Worm (Caenorhabditis elegans): ENCODE measurements around the gene F43E2.1.

Gene F43E2.1

ce11 chrII:7342884-7343283, 32.2 kb upstream of the F43E2.1 start (continued):
- TF ChIP-seq F44E2.7 (GFP tag; IDR thresholded peaks at IDR 0.05) = no peak
- no peak for TF ChIP-seq nhr-25 (tag; optimal IDR thresholded peaks at IDR 0.05; ENCODE audit: borderline replicate concordance, insufficient read depth)
- TF ChIP-seq lin-29 (GFP tag; IDR thresholded peaks at IDR 0.05) = no peak
- TF ChIP-seq egl-27 (tag; optimal IDR thresholded peaks at IDR 0.05) = no peak
- TF ChIP-seq nhr-48 (tag; optimal IDR thresholded peaks at IDR 0.05) = peak; percentile 40
- TF ChIP-seq ZK337.2 (GFP tag; IDR thresholded peaks at IDR 0.05) = no peak
- TF ChIP-seq nhr-28 (tag; optimal IDR thresholded peaks at IDR 0.05) = peak; percentile 74
- peak; percentile 62 for TF ChIP-seq mxl-3 (GFP tag; optimal IDR thresholded peaks at IDR 0.05)
- TF ChIP-seq mdl-1 (tag; optimal IDR thresholded peaks at IDR 0.05) = peak; percentile 25 to 78
- TF ChIP-seq ceh-62 (tag; optimal IDR thresholded peaks at IDR 0.05) = no peak
- peak; percentile 56 for TF ChIP-seq aha-1 (tag)
- TF ChIP-seq spr-1 (tag; optimal IDR thresholded peaks at IDR 0.05) = no peak
- no peak for TF ChIP-seq daf-12 (tag; optimal IDR thresholded peaks at IDR 0.05)
- no peak for TF ChIP-seq dpl-1 (GFP tag; optimal IDR thresholded peaks at IDR 0.05)
- peak in 1 of 2 experiments; percentile 98 for TF ChIP-seq unc-62 (GFP tag; optimal IDR thresholded peaks at IDR 0.05 in 1 of 2)
- TF ChIP-seq unc-62 (tag; optimal IDR thresholded peaks at IDR 0.05) = no peak
- TF ChIP-seq Y75B8A.6 (GFP tag; IDR thresholded peaks at IDR 0.05) = no peak
- peak; percentile 29 for TF ChIP-seq hlh-30 (tag; optimal IDR thresholded peaks at IDR 0.05; ENCODE audit: insufficient read depth)
- TF ChIP-seq vab-7 (GFP tag; IDR thresholded peaks at IDR 0.05) = no peak
- no peak for TF ChIP-seq egl-43 (GFP tag; IDR thresholded peaks at IDR 0.05)
- no peak for TF ChIP-seq arid-1 (GFP tag; conservative IDR thresholded peaks at IDR 0.05)

ce11 chrII:7343668-7344067, 31.4 kb upstream of the F43E2.1 start:
- no peak for TF ChIP-seq F49E8.2 (tag; optimal IDR thresholded peaks at IDR 0.05; ENCODE audit: borderline replicate concordance)
- no peak for TF ChIP-seq F44E2.7 (GFP tag; IDR thresholded peaks at IDR 0.05)
- no peak for TF ChIP-seq unc-130 (GFP tag; optimal IDR thresholded peaks at IDR 0.05)
- 0 out of 2 replicates have a peak, but pooled peaks have one; percentile 8 for TF ChIP-seq T26A8.4 (GFP tag; IDR thresholded peaks at IDR 0.05)
- TF ChIP-seq arid-1 (GFP tag; conservative IDR thresholded peaks at IDR 0.05) = no peak
- no peak for TF ChIP-seq fos-1 (tag; optimal IDR thresholded peaks at IDR 0.05)
- no peak for TF ChIP-seq egl-27 (tag; optimal IDR thresholded peaks at IDR 0.05)
- no peak for TF ChIP-seq ceh-28 (tag; optimal IDR thresholded peaks at IDR 0.05)
- TF ChIP-seq dmd-8 (GFP tag; IDR thresholded peaks at IDR 0.05) = 0 out of 2 replicates have a peak, but pooled peaks have one; percentile 16
- no peak for TF ChIP-seq ztf-7 (tag; optimal IDR thresholded peaks at IDR 0.05)
- TF ChIP-seq aha-1 (tag) = peak; percentile 6
- TF ChIP-seq nhr-11 (tag; optimal IDR thresholded peaks at IDR 0.05) = no peak
- no peak for TF ChIP-seq mes-2 (tag; optimal IDR thresholded peaks at IDR 0.05; ENCODE audit: poor library complexity, severe bottlenecking)
- TF ChIP-seq spr-1 (tag; optimal IDR thresholded peaks at IDR 0.05) = no peak

- TF ChIP-seq lir-3 (tag; optimal IDR thresholded peaks at IDR 0.05) = no peak
- TF ChIP-seq hlh-11 (tag; optimal IDR thresholded peaks at IDR 0.05) = peak; percentile 4
- TF ChIP-seq unc-62 (GFP tag; optimal IDR thresholded peaks at IDR 0.05 in 1 of 2) = peak in 1 of 2 experiments; percentile 98
- TF ChIP-seq unc-62 (tag; optimal IDR thresholded peaks at IDR 0.05) = no peak
Measured at ce11 chrII:7345858-7346257, 29.2 kb upstream of the F43E2.1 start.

ce11 chrII:7348063-7348462, 27.0 kb upstream of the F43E2.1 start:
- TF ChIP-seq pqm-1 (tag; optimal IDR thresholded peaks at IDR 0.05) (no peak), set-16 (GFP tag; IDR thresholded peaks at IDR 0.05) (no peak), aha-1 (tag) (peak; percentile 71), T26A8.4 (GFP tag; IDR thresholded peaks at IDR 0.05) (0 out of 2 replicates have a peak, but pooled peaks have one; percentile 26), unc-62 (GFP tag; optimal IDR thresholded peaks at IDR 0.05 in 1 of 2) (peak in 1 of 2 experiments; percentile 25), unc-62 (tag; optimal IDR thresholded peaks at IDR 0.05) (no peak), duxl-1 (tag; optimal IDR thresholded peaks at IDR 0.05; ENCODE audit: poor library complexity) (peak; percentile 38)

Data from whole organism, L4 larva.